Worm (Caenorhabditis elegans) whole organism, L2 larva: Measurements from ENCODE around the gene aptf-3.

ENCODE experiments used
- C34F6.9 ChIP-seq: fragments of 150-350 bp; optimal IDR thresholded peaks from 2 replicates; lab custom pipeline; 2014; ENCODE audit warnings: missing biosample characterization, missing genetic modification characterization
- F13H6.1 ChIP-seq: sonication (generic microtip); optimal IDR thresholded peaks from 2 replicates; lab custom pipeline; 2016; ENCODE audit warnings: missing genetic modification characterization, missing compliant biosample characterization
- Y55F3AM.14 ChIP-seq: fragments of 200-800 bp; sonication (Bioruptor generic); optimal IDR thresholded peaks from 2 replicates; lab custom pipeline; 2018; ENCODE audit warnings: mild to moderate bottlenecking, missing genetic modification characterization, missing compliant biosample characterization
- ZK546.5 ChIP-seq: sonication (generic microtip); optimal IDR thresholded peaks from 2 replicates; lab custom pipeline; 2017; ENCODE audit warnings: missing biosample characterization, missing genetic modification characterization
- alr-1 ChIP-seq: fragments of 150-350 bp; optimal IDR thresholded peaks from 2 replicates; lab custom pipeline; 2014; ENCODE audit warnings: missing biosample characterization, missing genetic modification characterization
- aly-2 ChIP-seq: fragments of 150-350 bp; optimal IDR thresholded peaks from 2 replicates; lab custom pipeline; 2014; ENCODE audit warnings: missing biosample characterization, missing genetic modification characterization
- ama-1 ChIP-seq: fragments of 150-350 bp; optimal IDR thresholded peaks from 2 replicates; lab custom pipeline; 2018; ENCODE audit warnings: inconsistent platforms
- blmp-1 ChIP-seq: sonication (generic microtip); optimal IDR thresholded peaks from 2 replicates; lab custom pipeline; 2017; ENCODE audit warnings: missing genetic modification characterization, mild to moderate bottlenecking, missing compliant biosample characterization, antibody characterized with exemption, moderate library complexity; ENCODE audit not compliant: insufficient read depth
- ceh-16 ChIP-seq: fragments of 150-350 bp; optimal IDR thresholded peaks from 2 replicates; lab custom pipeline; 2014; ENCODE audit warnings: missing biosample characterization, missing genetic modification characterization
- ceh-82 ChIP-seq: fragments of 150-350 bp; optimal IDR thresholded peaks from 2 replicates; lab custom pipeline; 2014; ENCODE audit warnings: missing biosample characterization, missing genetic modification characterization
- crh-2 ChIP-seq: sonication (generic microtip); optimal IDR thresholded peaks from 2 replicates; lab custom pipeline; 2017; ENCODE audit warnings: missing biosample characterization, missing genetic modification characterization
- dmd-4 ChIP-seq: sonication (generic microtip); optimal IDR thresholded peaks from 2 replicates; lab custom pipeline; 2017; ENCODE audit warnings: missing biosample characterization, missing genetic modification characterization
- egl-27 ChIP-seq: sonication (generic microtip); optimal IDR thresholded peaks from 3 replicates; lab custom pipeline; 2017; ENCODE audit warnings: missing biosample characterization, missing genetic modification reagents, missing genetic modification characterization
- elt-1 ChIP-seq: fragments of 150-350 bp; optimal IDR thresholded peaks from 2 replicates; lab custom pipeline; 2014; ENCODE audit warnings: missing biosample characterization, missing genetic modification characterization
- elt-3 ChIP-seq: sonication (generic microtip); optimal IDR thresholded peaks from 2 replicates; lab custom pipeline; 2017; ENCODE audit warnings: missing biosample characterization, missing genetic modification characterization
- fos-1 ChIP-seq: fragments of 150-350 bp; optimal IDR thresholded peaks from 2 replicates; lab custom pipeline; 2014; ENCODE audit warnings: missing biosample characterization, missing genetic modification characterization
- gmeb-1 ChIP-seq: fragments of 150-350 bp; optimal IDR thresholded peaks from 2 replicates; lab custom pipeline; 2014; ENCODE audit warnings: missing biosample characterization, missing genetic modification characterization
- lin-11 ChIP-seq: fragments of 150-350 bp; sonication (generic microtip); optimal IDR thresholded peaks from 2 replicates; lab custom pipeline; 2014; ENCODE audit warnings: missing biosample characterization, missing genetic modification characterization, inconsistent platforms, mixed read lengths
- lin-13 ChIP-seq: fragments of 150-350 bp; optimal IDR thresholded peaks from 2 replicates; lab custom pipeline; 2014; ENCODE audit warnings: missing biosample characterization, missing genetic modification reagents, missing genetic modification characterization
- lin-39 ChIP-seq: fragments of 150-350 bp; optimal IDR thresholded peaks from 2 replicates; lab custom pipeline; 2014; ENCODE audit warnings: missing biosample characterization, missing genetic modification reagents, missing genetic modification characterization
- lsy-2 ChIP-seq, 2 experiments: fragments of 150-350 bp in 1 of 2; sonication (generic microtip) in 1 of 2; optimal IDR thresholded peaks; 2 replicates each; lab custom pipeline; 2014 to 2017; ENCODE audit warnings: missing biosample characterization in 2 of 2, missing genetic modification characterization in 2 of 2
- mab-5 ChIP-seq: fragments of 150-350 bp; optimal IDR thresholded peaks from 2 replicates; lab custom pipeline; 2014; ENCODE audit warnings: missing biosample characterization, missing genetic modification characterization
- mbf-1 ChIP-seq: sonication (generic microtip); optimal IDR thresholded peaks from 2 replicates; lab custom pipeline; 2017; ENCODE audit warnings: missing biosample characterization, missing genetic modification characterization
- mdl-1 ChIP-seq, 2 experiments: fragments of 150-350 bp in 1 of 2; sonication (generic microtip) in 1 of 2; optimal IDR thresholded peaks; 2 replicates each; lab custom pipeline; 2017; ENCODE audit warnings: missing biosample characterization in 2 of 2, missing genetic modification characterization in 2 of 2
- nhr-10 ChIP-seq: sonication (generic microtip); optimal IDR thresholded peaks from 2 replicates; lab custom pipeline; 2017; ENCODE audit warnings: missing biosample characterization, missing genetic modification characterization
- nhr-11 ChIP-seq: fragments of 150-350 bp; optimal IDR thresholded peaks from 2 replicates; lab custom pipeline; 2014; ENCODE audit warnings: missing biosample characterization, missing genetic modification characterization
- nhr-12 ChIP-seq: fragments of 150-350 bp; optimal IDR thresholded peaks from 2 replicates; lab custom pipeline; 2014; ENCODE audit warnings: missing biosample characterization, missing genetic modification characterization
- nhr-129 ChIP-seq: fragments of 150-350 bp; optimal IDR thresholded peaks from 2 replicates; lab custom pipeline; 2014; ENCODE audit warnings: missing biosample characterization, missing genetic modification characterization
- nhr-21 ChIP-seq: fragments of 150-350 bp; optimal IDR thresholded peaks from 2 replicates; lab custom pipeline; 2014; ENCODE audit warnings: missing biosample characterization, missing genetic modification characterization
- nhr-23 ChIP-seq: fragments of 150-350 bp; optimal IDR thresholded peaks from 2 replicates; lab custom pipeline; 2014; ENCODE audit warnings: missing biosample characterization, missing genetic modification reagents, missing genetic modification characterization
- nhr-237 ChIP-seq: fragments of 150-350 bp; optimal IDR thresholded peaks from 2 replicates; lab custom pipeline; 2014; ENCODE audit warnings: missing biosample characterization, missing genetic modification characterization
- nhr-25 ChIP-seq: fragments of 150-350 bp; sonication (generic microtip); optimal IDR thresholded peaks from 3 replicates; lab custom pipeline; 2014; ENCODE audit warnings: missing biosample characterization, missing genetic modification characterization
- nhr-6 ChIP-seq: fragments of 150-350 bp; optimal IDR thresholded peaks from 2 replicates; lab custom pipeline; 2014; ENCODE audit warnings: missing biosample characterization, missing genetic modification characterization
- nhr-77 ChIP-seq: fragments of 150-350 bp; optimal IDR thresholded peaks from 2 replicates; lab custom pipeline; 2014; ENCODE audit warnings: missing biosample characterization, missing genetic modification characterization
- sem-4 ChIP-seq: fragments of 150-350 bp; optimal IDR thresholded peaks from 2 replicates; lab custom pipeline; 2014; ENCODE audit warnings: missing biosample characterization, missing genetic modification reagents, missing genetic modification characterization
- skn-1 ChIP-seq: sonication (generic microtip); optimal IDR thresholded peaks from 2 replicates; lab custom pipeline; 2017; ENCODE audit warnings: missing biosample characterization, missing genetic modification characterization
- sma-3 ChIP-seq: sonication (generic microtip); optimal IDR thresholded peaks from 2 replicates; lab custom pipeline; 2016; ENCODE audit warnings: missing genetic modification reagents, missing genetic modification characterization, missing compliant biosample characterization
- sma-9 ChIP-seq, 2 experiments: fragments of 150-350 bp in 1 of 2; sonication (generic microtip) in 1 of 2; optimal IDR thresholded peaks; 2 replicates each; lab custom pipeline; 2014 to 2016; ENCODE audit warnings: missing genetic modification characterization in 2 of 2, mild to moderate bottlenecking in 1 of 2, missing biosample characterization in 1 of 2, missing compliant biosample characterization in 1 of 2, missing genetic modification reagents in 1 of 2, moderate library complexity in 1 of 2
- snpc-4 ChIP-seq: fragments of 150-350 bp; optimal IDR thresholded peaks from 2 replicates; lab custom pipeline; 2014; ENCODE audit warnings: missing biosample characterization, missing genetic modification characterization
- unc-39 ChIP-seq: fragments of 150-350 bp; optimal IDR thresholded peaks from 2 replicates; lab custom pipeline; 2014; ENCODE audit warnings: missing biosample characterization, missing genetic modification characterization
- unc-55 ChIP-seq: fragments of 150-350 bp; sonication (generic microtip); optimal IDR thresholded peaks from 3 replicates; lab custom pipeline; 2014; ENCODE audit warnings: missing biosample characterization, missing genetic modification reagents, missing genetic modification characterization
- unc-62 ChIP-seq: fragments of 150-350 bp; optimal IDR thresholded peaks from 2 replicates; lab custom pipeline; 2014; ENCODE audit warnings: missing biosample characterization, missing genetic modification reagents, missing genetic modification characterization
- zag-1 ChIP-seq: fragments of 150-350 bp; optimal IDR thresholded peaks from 2 replicates; lab custom pipeline; 2014; ENCODE audit warnings: missing biosample characterization, missing genetic modification characterization
- ztf-1 ChIP-seq: fragments of 200-800 bp; sonication (Bioruptor generic); conservative IDR thresholded peaks from 2 replicates; pipeline ENCODE4 v1.3.6; 2022; ENCODE audit warnings: missing genetic modification characterization, missing compliant biosample characterization
- ztf-11 ChIP-seq: sonication (generic microtip); optimal IDR thresholded peaks from 2 replicates; lab custom pipeline; 2017; ENCODE audit warnings: missing biosample characterization, missing genetic modification characterization
- ztf-4 ChIP-seq: fragments of 150-350 bp; optimal IDR thresholded peaks from 2 replicates; lab custom pipeline; 2014; ENCODE audit warnings: missing biosample characterization, missing genetic modification characterization

The aptf-3 gene

ce11 chrII:8593840-8594625 lies at the start of gene aptf-3:
Gene aptf-3 (plus strand): TSS chrII:8594190.
- no peak for TF ChIP-seq zag-1
- no peak for TF ChIP-seq nhr-21 (tag; lab: Kevin White, UChicago)
- TF ChIP-seq blmp-1 (tag; lab: Kevin White, UChicago) = no peak
- TF ChIP-seq F13H6.1 (tag; lab: Kevin White, UChicago) = no peak
- TF ChIP-seq ZK546.5 = no peak
- no peak for TF ChIP-seq nhr-237 (tag; lab: Kevin White, UChicago)
- no peak for TF ChIP-seq nhr-25
- TF ChIP-seq elt-1 (tag; lab: Kevin White, UChicago) = no peak
- no peak for TF ChIP-seq unc-39 (tag; lab: Kevin White, UChicago)
- TF ChIP-seq C34F6.9 (tag; lab: Kevin White, UChicago) = no peak
- TF ChIP-seq nhr-23 = no peak
- TF ChIP-seq nhr-11 (tag; lab: Kevin White, UChicago) = no peak
- TF ChIP-seq nhr-6 = no peak
- TF ChIP-seq aly-2 (tag; lab: Kevin White, UChicago) = no peak
- TF ChIP-seq nhr-77 (tag; lab: Kevin White, UChicago) = no peak
- no peak for TF ChIP-seq sem-4 (tag; lab: Kevin White, UChicago)
- TF ChIP-seq nhr-10 = no peak

- no peak for TF ChIP-seq nhr-237 (tag; lab: Kevin White, UChicago)
- TF ChIP-seq skn-1 (tag; lab: Kevin White, UChicago) = no peak
- no peak for TF ChIP-seq lin-11
- no peak for TF ChIP-seq dmd-4 (tag; lab: Kevin White, UChicago)
- TF ChIP-seq egl-27 (tag; lab: Kevin White, UChicago) = no peak
- no peak for TF ChIP-seq nhr-6
- no peak for TF ChIP-seq lin-13 (GFP tag; lab: Kevin White, UChicago)
- TF ChIP-seq ztf-4 (tag; lab: Kevin White, UChicago) = no peak
- no peak for TF ChIP-seq unc-55 (GFP tag; lab: Kevin White, UChicago)
- TF ChIP-seq F13H6.1 (tag; lab: Kevin White, UChicago) = no peak
Observed at ce11 chrII:8545315-8545714, 48.7 kb upstream of the aptf-3 start, which contains the start of gene decr-1.2. Gene decr-1.2 (plus strand): TSS chrII:8545615.

- TF ChIP-seq alr-1 (tag; lab: Kevin White, UChicago) (no peak), sma-9 (GFP tag; optimal IDR thresholded peaks at IDR 0.05; lab: Kevin White, UChicago) (peak; percentile 71), sma-9 (tag; optimal IDR thresholded peaks at IDR 0.05; lab: Kevin White, UChicago) (no peak), nhr-129 (tag; lab: Kevin White, UChicago) (peak; percentile 79), unc-62 (GFP tag; lab: Kevin White, UChicago) (no peak), C34F6.9 (tag; lab: Kevin White, UChicago) (peak; percentile 31), blmp-1 (tag; lab: Kevin White, UChicago) (no peak), crh-2 (tag; lab: Kevin White, UChicago) (peak; percentile 48), mdl-1 (tag; optimal IDR thresholded peaks at IDR 0.05; lab: Kevin White, UChicago) (no peak), aly-2 (tag; lab: Kevin White, UChicago) (no peak), unc-55 (GFP tag; lab: Kevin White, UChicago) (peak; percentile 12), egl-27 (tag; lab: Kevin White, UChicago) (peak; percentile 18), elt-1 (tag; lab: Kevin White, UChicago) (no peak), F13H6.1 (tag; lab: Kevin White, UChicago) (peak; percentile 68), nhr-77 (tag; lab: Kevin White, UChicago) (no peak), nhr-23 (no peak), nhr-6 (no peak), dmd-4 (tag; lab: Kevin White, UChicago) (no peak), snpc-4 (tag; lab: Kevin White, UChicago) (no peak), skn-1 (tag; lab: Kevin White, UChicago) (no peak), mbf-1 (tag; lab: Kevin White, UChicago) (no peak), Y55F3AM.14 (no peak), ztf-1 (GFP tag; lab: Robert Waterston, UW) (no peak), sem-4 (tag; lab: Kevin White, UChicago) (peak; percentile 6), ztf-11 (tag; lab: Kevin White, UChicago) (no peak), lin-39 (no peak), zag-1 (peak; percentile 11), sma-3 (GFP tag; lab: Kevin White, UChicago) (no peak), lsy-2 (tag; optimal IDR thresholded peaks at IDR 0.05; lab: Kevin White, UChicago) (peak in 1 of 2 experiments; percentile 30), mab-5 (tag; lab: Kevin White, UChicago) (peak; percentile 3), nhr-21 (tag; lab: Kevin White, UChicago) (peak; percentile 45), elt-3 (tag; lab: Kevin White, UChicago) (no peak), gmeb-1 (tag; lab: Kevin White, UChicago) (no peak), ceh-16 (no peak), ztf-4 (tag; lab: Kevin White, UChicago) (no peak), ceh-82 (no peak), nhr-12 (no peak), nhr-11 (tag; lab: Kevin White, UChicago) (no peak), lin-13 (GFP tag; lab: Kevin White, UChicago) (peak; percentile 40), ama-1 (lab: Kevin White, UChicago) (no peak), fos-1 (tag; lab: Kevin White, UChicago) (peak; percentile 82)
Observed at ce11 chrII:8546975-8547374, 47.0 kb upstream of the aptf-3 start.
